Worm (Caenorhabditis elegans): ENCODE measurements around the gene ttll-12.

DNA sequence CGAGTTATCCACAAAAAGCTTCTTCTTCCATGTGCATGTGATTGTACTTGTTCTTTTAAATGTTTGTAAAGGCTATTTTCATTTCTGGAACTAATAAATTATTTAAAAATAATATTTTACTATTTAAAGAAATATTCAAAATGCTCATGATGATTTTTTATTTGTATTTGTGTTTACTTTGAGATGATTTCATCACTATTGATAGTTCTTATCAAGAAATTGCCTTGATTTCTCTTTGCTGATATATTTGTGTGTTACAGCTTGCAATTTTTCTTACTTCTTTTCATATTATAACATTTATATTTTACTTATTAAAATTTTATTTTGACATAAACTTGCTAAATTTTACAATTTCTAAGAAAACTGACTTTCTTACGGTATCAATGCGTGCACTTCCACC is 39.4 kb downstream of the ttll-12 start:
- TF ChIP-seq aptf-3 (GFP tag; IDR thresholded peaks at IDR 0.05) (no peak), ztf-26 (tag; optimal IDR thresholded peaks at IDR 0.05) (no peak), T26A5.8 (tag; optimal IDR thresholded peaks at IDR 0.05) (no peak)
